Fruit fly (Drosophila melanogaster) whole organism, embryonic: Measurements from ENCODE around the gene CG10211.

Source experiments
- ATbp ChIP-seq: fragments of 200-800 bp; sonication (Bioruptor generic); optimal IDR thresholded peaks from 2 replicates; lab custom pipeline; 2017; ENCODE audit warnings: missing biosample characterization, mild to moderate bottlenecking, missing genetic modification characterization, missing genetic modification reagents
- Atf6 ChIP-seq: fragments of 200-800 bp; sonication (Bioruptor generic); IDR thresholded peaks from 2 replicates; pipeline ENCODE4 v1.3.6; 2022; ENCODE audit warnings: missing biosample characterization, missing genetic modification characterization
- CG12391 ChIP-seq: fragments of 200-800 bp; sonication (Bioruptor generic); optimal IDR thresholded peaks from 3 replicates; lab custom pipeline; 2018; ENCODE audit warnings: missing biosample characterization, mild to moderate bottlenecking, missing genetic modification characterization, moderate library complexity
- CG2202 ChIP-seq: fragments of 200-800 bp; sonication (Bioruptor generic); optimal IDR thresholded peaks from 2 replicates; lab custom pipeline; 2018; ENCODE audit warnings: missing biosample characterization, mild to moderate bottlenecking, missing genetic modification characterization
- D19B ChIP-seq: fragments of 200-800 bp; sonication (Bioruptor generic); optimal IDR thresholded peaks from 2 replicates; lab custom pipeline; 2017; ENCODE audit warnings: missing biosample characterization, mild to moderate bottlenecking, missing genetic modification characterization
- Hr78 ChIP-seq, 2 experiments: fragments of 200-800 bp in 1 of 2; fragments of >200 bp in 1 of 2; sonication (Bioruptor generic) in 1 of 2; optimal IDR thresholded peaks; 2 replicates each; lab custom pipeline; 2017 to 2019; ENCODE audit warnings: missing biosample characterization in 2 of 2, missing genetic modification characterization in 2 of 2, mild to moderate bottlenecking in 1 of 2, moderate library complexity in 1 of 2
- abd-A ChIP-seq: fragments of 200-800 bp; sonication (Bioruptor generic); optimal IDR thresholded peaks from 3 replicates; lab custom pipeline; 2019; ENCODE audit warnings: missing biosample characterization, mild to moderate bottlenecking, missing genetic modification characterization, moderate library complexity
- chm ChIP-seq: fragments of 200-800 bp; sonication (Bioruptor generic); IDR thresholded peaks from 2 replicates; pipeline ENCODE4 v1.3.6; 2022; ENCODE audit warnings: missing biosample characterization, missing genetic modification characterization
- cwo ChIP-seq: fragments of 200-800 bp; sonication (Bioruptor generic); optimal IDR thresholded peaks from 3 replicates; lab custom pipeline; 2017; ENCODE audit warnings: missing biosample characterization, missing genetic modification characterization, mild to moderate bottlenecking, moderate library complexity, missing genetic modification reagents
- hb ChIP-seq: fragments of 200-800 bp; sonication (Bioruptor generic); IDR thresholded peaks from 3 replicates; pipeline ENCODE4 v1.3.6; 2022; ENCODE audit warnings: missing biosample characterization, missing genetic modification characterization; ENCODE audit not compliant: partially characterized antibody
- ranshi ChIP-seq: fragments of 200-800 bp; sonication (Bioruptor generic); IDR thresholded peaks from 2 replicates; pipeline ENCODE4 v1.3.6; 2022; ENCODE audit warnings: missing biosample characterization, missing genetic modification characterization
- row ChIP-seq: fragments of 200-800 bp; sonication (Bioruptor generic); IDR thresholded peaks from 3 replicates; pipeline ENCODE4 v1.3.6; 2022; ENCODE audit warnings: missing biosample characterization, missing genetic modification characterization
- slou ChIP-seq: fragments of 200-800 bp; sonication (Bioruptor generic); optimal IDR thresholded peaks from 3 replicates; lab custom pipeline; 2016; ENCODE audit warnings: missing biosample characterization, missing genetic modification characterization

- no peak for TF ChIP-seq CG2202 (tag; lab: Kevin White, UChicago)
- TF ChIP-seq CG12391: no peak
- peak; percentile 59; the same call in 1 of the 3 replicates for TF ChIP-seq row (GFP tag; lab: Robert Waterston, UW)
- TF ChIP-seq abd-A (tag; lab: Kevin White, UChicago): no peak
- TF ChIP-seq Atf6 (GFP tag; lab: Robert Waterston, UW): 0 out of 2 replicates have a peak, but pooled peaks have one; percentile 36
- no peak for TF ChIP-seq ranshi
- no peak for TF ChIP-seq D19B
- TF ChIP-seq ATbp (GFP tag; lab: Kevin White, UChicago): no peak
- TF ChIP-seq Hr78 (GFP tag; optimal IDR thresholded peaks at IDR 0.05; lab: Kevin White, UChicago): no peak
- TF ChIP-seq chm (GFP tag; lab: Robert Waterston, UW): peak; percentile 84
- TF ChIP-seq hb: no peak
- TF ChIP-seq slou (GFP tag; lab: Kevin White, UChicago): no peak
- peak; percentile 41 for TF ChIP-seq cwo
These were observed 54.6 kb downstream of the CG10211 start for dm6 chr2L:18571724-18572427.
